Worm (Caenorhabditis elegans) whole organism, L4 larva: Measurements from ENCODE around the gene F01D5.2.

ENCODE experiments used
- F10B5.3 ChIP-seq: sonication (generic microtip); optimal IDR thresholded peaks from 2 replicates; lab custom pipeline; 2016; ENCODE audit warnings: mild to moderate bottlenecking, missing genetic modification characterization, missing compliant biosample characterization
- F26F4.8 ChIP-seq: fragments of 200-800 bp; sonication (Bioruptor generic); conservative IDR thresholded peaks from 2 replicates; pipeline ENCODE4 v1.3.6; 2022; ENCODE audit warnings: missing genetic modification characterization, missing compliant biosample characterization
- T20F7.1 ChIP-seq: fragments of 200-800 bp; sonication (Bioruptor generic); optimal IDR thresholded peaks from 2 replicates; lab custom pipeline; 2018; ENCODE audit warnings: mild to moderate bottlenecking, missing genetic modification characterization, missing compliant biosample characterization
- Y48G9A.11 ChIP-seq: fragments of 200-800 bp; sonication (Bioruptor generic); IDR thresholded peaks from 2 replicates; pipeline ENCODE4 v1.3.6; 2022; ENCODE audit warnings: missing genetic modification reagents, missing genetic modification characterization, missing compliant biosample characterization
- aha-1 ChIP-seq: fragments of 150-350 bp; peaks from one replicate; lab custom pipeline; 2014; ENCODE audit warnings: missing biosample characterization, missing genetic modification characterization
- ceh-44 ChIP-seq: fragments of 200-800 bp; sonication (Bioruptor generic); IDR thresholded peaks from 2 replicates; pipeline ENCODE4 v1.3.6; 2022; ENCODE audit warnings: missing genetic modification reagents, missing genetic modification characterization, missing compliant biosample characterization
- ceh-62 ChIP-seq: sonication (generic microtip); optimal IDR thresholded peaks from 2 replicates; lab custom pipeline; 2017; ENCODE audit warnings: missing biosample characterization, missing genetic modification characterization
- ceh-82 ChIP-seq: sonication (generic microtip); optimal IDR thresholded peaks from 2 replicates; lab custom pipeline; 2017; ENCODE audit warnings: missing biosample characterization, missing genetic modification characterization
- ces-1 ChIP-seq: fragments of 150-350 bp; sonication (generic microtip); optimal IDR thresholded peaks from 4 replicates; lab custom pipeline; 2014; ENCODE audit warnings: missing biosample characterization, missing genetic modification reagents, missing genetic modification characterization
- daf-12 ChIP-seq: fragments of 150-350 bp; optimal IDR thresholded peaks from 2 replicates; lab custom pipeline; 2014; ENCODE audit warnings: missing biosample characterization, missing genetic modification reagents, missing genetic modification characterization
- daf-16 ChIP-seq, 3 experiments: sonication (generic microtip); optimal IDR thresholded peaks; 2 replicates each; lab custom pipeline; 2016 to 2017; ENCODE audit warnings: missing genetic modification characterization in 3 of 3, missing genetic modification reagents in 3 of 3, mild to moderate bottlenecking in 2 of 3, missing compliant biosample characterization in 2 of 3, missing biosample characterization in 1 of 3, moderate library complexity in 1 of 3
- dmd-6 ChIP-seq: fragments of 200-800 bp; sonication (Bioruptor generic); IDR thresholded peaks from 2 replicates; pipeline ENCODE4 v1.3.6; 2022; ENCODE audit warnings: missing genetic modification reagents, missing genetic modification characterization, missing compliant biosample characterization
- dpl-1 ChIP-seq: fragments of 150-350 bp; optimal IDR thresholded peaks from 2 replicates; lab custom pipeline; 2014; ENCODE audit warnings: missing biosample characterization, missing genetic modification reagents, missing genetic modification characterization
- fos-1 ChIP-seq: fragments of 150-350 bp; optimal IDR thresholded peaks from 2 replicates; lab custom pipeline; 2014; ENCODE audit warnings: missing biosample characterization, missing genetic modification characterization
- jun-1 ChIP-seq: fragments of 150-350 bp; optimal IDR thresholded peaks from 2 replicates; lab custom pipeline; 2014; ENCODE audit warnings: missing biosample characterization, missing genetic modification reagents, missing genetic modification characterization
- lim-7 ChIP-seq: fragments of 200-800 bp; sonication (Bioruptor generic); IDR thresholded peaks from 2 replicates; pipeline ENCODE4 v1.3.6; 2022; ENCODE audit warnings: missing genetic modification characterization, missing compliant biosample characterization
- lin-1 ChIP-seq: fragments of 200-800 bp; sonication (Bioruptor generic); IDR thresholded peaks from 2 replicates; pipeline ENCODE4 v1.3.6; 2022; ENCODE audit warnings: missing genetic modification reagents, missing genetic modification characterization, missing compliant biosample characterization
- mep-1 ChIP-seq: fragments of 150-350 bp; sonication (generic microtip); optimal IDR thresholded peaks from 3 replicates; lab custom pipeline; 2014; ENCODE audit warnings: missing biosample characterization, missing genetic modification characterization
- mxl-2 ChIP-seq: fragments of 200-800 bp; sonication (Bioruptor generic); conservative IDR thresholded peaks from 2 replicates; pipeline ENCODE4 v1.3.6; 2022; ENCODE audit warnings: missing genetic modification reagents, missing genetic modification characterization, missing compliant biosample characterization
- nhr-28 ChIP-seq: fragments of 150-350 bp; optimal IDR thresholded peaks from 2 replicates; lab custom pipeline; 2014; ENCODE audit warnings: missing biosample characterization, missing genetic modification characterization
- nhr-48 ChIP-seq: sonication (generic microtip); optimal IDR thresholded peaks from 2 replicates; lab custom pipeline; 2016; ENCODE audit warnings: mild to moderate bottlenecking, missing genetic modification characterization, missing compliant biosample characterization
- pha-4 ChIP-seq, 2 experiments: fragments of 150-350 bp in 1 of 2; fragments of 200-800 bp in 1 of 2; sonication (Bioruptor generic) in 1 of 2; IDR thresholded peaks in 1 of 2; optimal IDR thresholded peaks in 1 of 2; 2 replicates each; pipeline versions ENCODE4 v1.3.6 to Lab custom; 2014 to 2022; ENCODE audit warnings: missing genetic modification characterization in 2 of 2, missing genetic modification reagents in 2 of 2, missing biosample characterization in 1 of 2, missing compliant biosample characterization in 1 of 2
- pqm-1 ChIP-seq: sonication (generic microtip); optimal IDR thresholded peaks from 2 replicates; lab custom pipeline; 2017; ENCODE audit warnings: missing biosample characterization, missing genetic modification characterization
- rbr-2 ChIP-seq: sonication (generic microtip); optimal IDR thresholded peaks from 2 replicates; lab custom pipeline; 2016; ENCODE audit warnings: missing genotype, missing genetic modification characterization, missing compliant biosample characterization
- saeg-2 ChIP-seq: fragments of 200-800 bp; sonication (Bioruptor generic); IDR thresholded peaks from 2 replicates; pipeline ENCODE4 v1.3.6; 2022; ENCODE audit warnings: missing genetic modification reagents, missing genetic modification characterization, missing compliant biosample characterization
- set-16 ChIP-seq: fragments of 200-800 bp; sonication (Bioruptor generic); IDR thresholded peaks from 2 replicates; pipeline ENCODE4 v1.3.6; 2022; ENCODE audit warnings: missing genetic modification reagents, missing genetic modification characterization, missing compliant biosample characterization
- unc-62 ChIP-seq, 3 experiments: fragments of 150-350 bp in 1 of 3; sonication (generic microtip); optimal IDR thresholded peaks in 2 of 3; peaks in 1 of 3; 1 replicate in 1 of 3; 2 replicates in 2 of 3; lab custom pipeline; 2014 to 2017; ENCODE audit warnings: missing biosample characterization in 3 of 3, missing genetic modification characterization in 3 of 3, missing genetic modification reagents in 3 of 3, missing genotype in 1 of 3
- vab-7 ChIP-seq: fragments of 200-800 bp; sonication (Bioruptor generic); IDR thresholded peaks from 2 replicates; pipeline ENCODE4 v1.3.6; 2022; ENCODE audit warnings: missing genetic modification reagents, missing genetic modification characterization, missing compliant biosample characterization
- zfp-3 ChIP-seq: fragments of 200-800 bp; sonication (Bioruptor generic); conservative IDR thresholded peaks from 2 replicates; pipeline ENCODE4 v1.3.6; 2022; ENCODE audit warnings: missing genetic modification reagents, missing genetic modification characterization, missing compliant biosample characterization
- zip-11 ChIP-seq: fragments of 200-800 bp; sonication (Bioruptor generic); IDR thresholded peaks from 2 replicates; pipeline ENCODE4 v1.3.6; 2022; ENCODE audit warnings: missing genetic modification characterization, missing compliant biosample characterization

Gene F01D5.2

ce11 chrII:13991741-13992140, 7.1 kb downstream of the F01D5.2 start, which contains the start of gene Y39G8B.5:
Gene Y39G8B.5 (minus strand): TSS chrII:13991841.
- TF ChIP-seq ceh-82 (tag; lab: Kevin White, UChicago) (no peak), ceh-44 (GFP tag; lab: Robert Waterston, UW) (no peak)

ce11 chrII:13984551-13984950, 14.3 kb downstream of the F01D5.2 start, which contains the start of gene sre-47:
Gene sre-47 (minus strand): TSS chrII:13984651.
- peak in 1 of 2 experiments; percentile 30 for TF ChIP-seq unc-62 (GFP tag; optimal IDR thresholded peaks at IDR 0.05 in 1 of 2; lab: Kevin White, UChicago)
- no peak for TF ChIP-seq unc-62 (tag; optimal IDR thresholded peaks at IDR 0.05; lab: Kevin White, UChicago)
- no peak for TF ChIP-seq saeg-2
- TF ChIP-seq, all 104 proteins: peak for 1

ce11 chrII:13982923-13983322, 15.9 kb downstream of the F01D5.2 start, which contains the start of the genes Y39G8B.13 and Y39G8B.10:
Gene Y39G8B.13 (minus strand): TSS chrII:13983047.
Gene Y39G8B.10 (minus strand): TSS chrII:13983115.
- TF ChIP-seq rbr-2 (no peak), pqm-1 (peak; percentile 87), nhr-28 (peak; percentile 26)

ce11 chrII:13982247-13982646, 16.6 kb downstream of the F01D5.2 start:
- TF ChIP-seq nhr-48 (tag; lab: Kevin White, UChicago) = no peak
- TF ChIP-seq ceh-62 (tag; lab: Kevin White, UChicago) = no peak
- TF ChIP-seq unc-62 (GFP tag; optimal IDR thresholded peaks at IDR 0.05 in 1 of 2; lab: Kevin White, UChicago) = no peak
- no peak for TF ChIP-seq unc-62 (tag; optimal IDR thresholded peaks at IDR 0.05; lab: Kevin White, UChicago)
- no peak for TF ChIP-seq mep-1 (tag; lab: Kevin White, UChicago)
- TF ChIP-seq ceh-82 (tag; lab: Kevin White, UChicago) = no peak
- TF ChIP-seq lim-7 = 0 out of 2 replicates have a peak, but pooled peaks have one; percentile 60
- no peak for TF ChIP-seq F26F4.8 (GFP tag; lab: Robert Waterston, UW)
- TF ChIP-seq zfp-3 (GFP tag; lab: Robert Waterston, UW) = no peak
- no peak for TF ChIP-seq vab-7 (GFP tag; lab: Robert Waterston, UW)
- TF ChIP-seq set-16 (GFP tag; lab: Robert Waterston, UW) = peak; percentile 92
- TF ChIP-seq dpl-1 = no peak
- TF ChIP-seq F10B5.3 (tag; lab: Kevin White, UChicago) = no peak
- no peak for TF ChIP-seq mxl-2 (GFP tag; lab: Robert Waterston, UW)
- no peak for TF ChIP-seq T20F7.1 (GFP tag; lab: Kevin White, UChicago)
- no peak for TF ChIP-seq Y48G9A.11
- no peak for TF ChIP-seq pha-4 (GFP tag; IDR thresholded peaks at IDR 0.05; lab: Robert Waterston, UW)
- TF ChIP-seq pha-4 (tag; optimal IDR thresholded peaks at IDR 0.05; lab: Kevin White, UChicago) = no peak

ce11 chrII:13981819-13982218, 17.0 kb downstream of the F01D5.2 start:
- TF ChIP-seq jun-1 (tag; lab: Kevin White, UChicago) (no peak), daf-16 (GFP tag; optimal IDR thresholded peaks at IDR 0.05; lab: Kevin White, UChicago) (no peak), daf-16 (tag; optimal IDR thresholded peaks at IDR 0.05; lab: Kevin White, UChicago) (peak; percentile 9), fos-1 (tag; lab: Kevin White, UChicago) (no peak), lin-1 (no peak), pqm-1 (peak; percentile 19)

- TF ChIP-seq ces-1 (GFP tag; lab: Kevin White, UChicago) (no peak), nhr-28 (peak; percentile 48), dmd-6 (peak; percentile 41; the same call in 1 of the 2 replicates), pqm-1 (peak; percentile 68), zip-11 (no peak), daf-12 (tag; lab: Kevin White, UChicago) (no peak), aha-1 (tag; lab: Kevin White, UChicago) (no peak), daf-16 (GFP tag; optimal IDR thresholded peaks at IDR 0.05; lab: Kevin White, UChicago) (no peak), daf-16 (tag; optimal IDR thresholded peaks at IDR 0.05; lab: Kevin White, UChicago) (peak; percentile 7)
- TF ChIP-seq, all 104 proteins: peak for 4
These were observed 17.8 kb downstream of the F01D5.2 start, which contains the start of gene Y39G8B.9 for ce11 chrII:13981097-13981496. Gene Y39G8B.9 (plus strand): TSS chrII:13981365.
